Fruit fly (Drosophila melanogaster) whole organism, embryonic: ENCODE results near the gene ato.

Experiments used
- Blimp-1 ChIP-seq: fragments of 200-800 bp; sonication (Bioruptor generic); optimal IDR thresholded peaks from 3 replicates; lab custom pipeline; 2018; ENCODE audit warnings: missing biosample characterization, missing genetic modification characterization, mild to moderate bottlenecking, moderate library complexity, missing genetic modification reagents
- BtbVII ChIP-seq: fragments of 200-800 bp; sonication (Bioruptor generic); optimal IDR thresholded peaks from 3 replicates; lab custom pipeline; 2017; ENCODE audit warnings: missing biosample characterization, mild to moderate bottlenecking, missing genetic modification characterization
- CG10274 ChIP-seq: fragments of 200-800 bp; sonication (Bioruptor generic); optimal IDR thresholded peaks from 3 replicates; lab custom pipeline; 2017; ENCODE audit warnings: missing biosample characterization, mild to moderate bottlenecking, missing genetic modification characterization
- CG10321 ChIP-seq: fragments of 200-800 bp; sonication (Bioruptor generic); IDR thresholded peaks from 2 replicates; pipeline ENCODE4 v1.3.6; 2022; ENCODE audit warnings: missing biosample characterization, missing genetic modification characterization
- CG10979 ChIP-seq: fragments of 200-800 bp; sonication (Bioruptor generic); optimal IDR thresholded peaks from 2 replicates; lab custom pipeline; 2018; ENCODE audit warnings: missing biosample characterization, mild to moderate bottlenecking, missing genetic modification characterization, moderate library complexity
- CG11085 ChIP-seq: fragments of 200-800 bp; sonication (Bioruptor generic); IDR thresholded peaks from 2 replicates; pipeline ENCODE4 v1.3.6; 2022; ENCODE audit warnings: missing biosample characterization, missing genetic modification characterization
- CG12236 ChIP-seq: fragments of 200-800 bp; sonication (Bioruptor generic); optimal IDR thresholded peaks from 2 replicates; lab custom pipeline; 2016; ENCODE audit warnings: missing biosample characterization, missing genetic modification characterization
- CG14710 ChIP-seq: fragments of 200-800 bp; sonication (Bioruptor generic); optimal IDR thresholded peaks from 3 replicates; lab custom pipeline; 2019; ENCODE audit warnings: missing biosample characterization, mild to moderate bottlenecking, missing genetic modification characterization, moderate library complexity
- CG15073 ChIP-seq: fragments of 200-800 bp; sonication (Bioruptor generic); optimal IDR thresholded peaks from 2 replicates; lab custom pipeline; 2016; ENCODE audit warnings: missing biosample characterization, missing genetic modification characterization
- CG1792 ChIP-seq: fragments of 200-800 bp; sonication (Bioruptor generic); optimal IDR thresholded peaks from 2 replicates; lab custom pipeline; 2016; ENCODE audit warnings: missing biosample characterization, missing genetic modification characterization
- CG18619 ChIP-seq: fragments of 200-800 bp; sonication (Bioruptor generic); optimal IDR thresholded peaks from 3 replicates; lab custom pipeline; 2017; ENCODE audit warnings: missing biosample characterization, mild to moderate bottlenecking, missing genetic modification characterization
- CG2120 ChIP-seq: fragments of 200-800 bp; sonication (Bioruptor generic); optimal IDR thresholded peaks from 3 replicates; lab custom pipeline; 2016; ENCODE audit warnings: missing biosample characterization, missing genetic modification characterization
- CG2199 ChIP-seq: fragments of 200-800 bp; sonication (Bioruptor generic); IDR thresholded peaks from 3 replicates; pipeline ENCODE4 v1.3.6; 2022; ENCODE audit warnings: missing biosample characterization, missing genetic modification characterization
- CG31224 ChIP-seq: fragments of 200-800 bp; sonication (Bioruptor generic); IDR thresholded peaks from 2 replicates; pipeline ENCODE4 v1.3.6; 2022; ENCODE audit warnings: missing biosample characterization, missing genetic modification characterization
- CG32767 ChIP-seq: fragments of 200-800 bp; sonication (Bioruptor generic); IDR thresholded peaks from 2 replicates; pipeline ENCODE4 v1.3.6; 2022; ENCODE audit warnings: missing biosample characterization, missing genetic modification characterization
- CG3281 ChIP-seq: fragments of 200-800 bp; sonication (Bioruptor generic); optimal IDR thresholded peaks from 3 replicates; lab custom pipeline; 2017; ENCODE audit warnings: missing biosample characterization, mild to moderate bottlenecking, missing genetic modification characterization
- CG4282 ChIP-seq: fragments of 200-800 bp; sonication (Bioruptor generic); optimal IDR thresholded peaks from 2 replicates; lab custom pipeline; 2016; ENCODE audit warnings: missing biosample characterization, missing genetic modification characterization
- CG5245 ChIP-seq: fragments of 200-800 bp; sonication (Bioruptor generic); optimal IDR thresholded peaks from 3 replicates; lab custom pipeline; 2016; ENCODE audit warnings: missing biosample characterization, missing genetic modification characterization
- CG6654 ChIP-seq: fragments of 200-800 bp; sonication (Bioruptor generic); optimal IDR thresholded peaks from 2 replicates; lab custom pipeline; 2017; ENCODE audit warnings: missing biosample characterization, mild to moderate bottlenecking, missing genetic modification characterization
- CG7786 ChIP-seq: fragments of 200-800 bp; sonication (Bioruptor generic); optimal IDR thresholded peaks from 2 replicates; lab custom pipeline; 2016; ENCODE audit warnings: missing biosample characterization, missing genetic modification characterization
- CG8388 ChIP-seq: fragments of 200-800 bp; sonication (Bioruptor generic); optimal IDR thresholded peaks from 2 replicates; lab custom pipeline; 2019; ENCODE audit warnings: missing biosample characterization, mild to moderate bottlenecking, missing genetic modification characterization, moderate library complexity
- D ChIP-seq, 2 experiments: fragments of 200-800 bp in 1 of 2; fragments of >200 bp in 1 of 2; sonication (Bioruptor generic) in 1 of 2; optimal IDR thresholded peaks; 2 replicates in 1 of 2; 3 replicates in 1 of 2; lab custom pipeline; 2017; ENCODE audit warnings: mild to moderate bottlenecking in 1 of 2, missing biosample characterization in 1 of 2, missing genetic modification characterization in 1 of 2, missing genetic modification reagents in 1 of 2
- Dref ChIP-seq: fragments of 200-800 bp; sonication (Bioruptor generic); IDR thresholded peaks from 2 replicates; pipeline ENCODE4 v1.3.6; 2022; ENCODE audit warnings: missing biosample characterization, missing genetic modification characterization
- Drgx ChIP-seq: fragments of 200-800 bp; sonication (Bioruptor generic); IDR thresholded peaks from 2 replicates; pipeline ENCODE4 v1.3.6; 2022; ENCODE audit warnings: missing biosample characterization, missing genetic modification characterization
- E2f1 ChIP-seq: fragments of 200-800 bp; sonication (Bioruptor generic); IDR thresholded peaks from 2 replicates; pipeline ENCODE4 v1.3.6; 2022; ENCODE audit warnings: missing biosample characterization, missing genetic modification characterization
- ERR ChIP-seq: fragments of 200-800 bp; sonication (Bioruptor generic); optimal IDR thresholded peaks from 2 replicates; lab custom pipeline; 2016; ENCODE audit warnings: missing biosample characterization, missing genetic modification characterization
- Lim3 ChIP-seq: fragments of 200-800 bp; sonication (Bioruptor generic); IDR thresholded peaks from 2 replicates; pipeline ENCODE4 v1.3.6; 2022; ENCODE audit warnings: missing biosample characterization, missing genetic modification characterization
- Mad ChIP-seq: fragments of 200-800 bp; sonication (Bioruptor generic); optimal IDR thresholded peaks from 2 replicates; lab custom pipeline; 2016; ENCODE audit warnings: missing biosample characterization, missing genetic modification characterization
- Mes4 ChIP-seq: fragments of 200-800 bp; sonication (Bioruptor generic); optimal IDR thresholded peaks from 2 replicates; lab custom pipeline; 2016; ENCODE audit warnings: missing biosample characterization, missing genetic modification characterization
- NFAT ChIP-seq: fragments of 200-800 bp; sonication (Bioruptor generic); IDR thresholded peaks from 2 replicates; pipeline ENCODE4 v1.3.6; 2022; ENCODE audit warnings: missing biosample characterization, missing genetic modification characterization
- Nf-YA ChIP-seq: fragments of 200-800 bp; sonication (Bioruptor generic); IDR thresholded peaks from 2 replicates; pipeline ENCODE4 v1.3.6; 2022; ENCODE audit warnings: missing biosample characterization, missing genetic modification characterization
- Sin3A ChIP-seq: fragments of >200 bp; optimal IDR thresholded peaks from 2 replicates; lab custom pipeline; 2018
- Ssrp ChIP-seq: fragments of 200-800 bp; sonication (Bioruptor generic); optimal IDR thresholded peaks from 2 replicates; lab custom pipeline; 2018; ENCODE audit warnings: missing biosample characterization, mild to moderate bottlenecking, missing genetic modification characterization, moderate library complexity
- TFAM ChIP-seq: fragments of 200-800 bp; sonication (Bioruptor generic); optimal IDR thresholded peaks from 2 replicates; lab custom pipeline; 2017; ENCODE audit warnings: missing biosample characterization, missing genetic modification characterization, inconsistent platforms
- al ChIP-seq: fragments of 200-800 bp; sonication (Bioruptor generic); IDR thresholded peaks from 2 replicates; pipeline ENCODE4 v1.3.6; 2022; ENCODE audit warnings: missing biosample characterization, missing genetic modification characterization
- ara ChIP-seq: fragments of 200-800 bp; sonication (Bioruptor generic); IDR thresholded peaks from 2 replicates; pipeline ENCODE4 v1.3.6; 2022; ENCODE audit warnings: missing biosample characterization, missing genetic modification characterization
- ash1 ChIP-seq: fragments of 200-800 bp; sonication (Bioruptor generic); optimal IDR thresholded peaks from 2 replicates; lab custom pipeline; 2018; ENCODE audit warnings: missing biosample characterization, mild to moderate bottlenecking, missing genetic modification characterization
- bbx ChIP-seq: fragments of 200-800 bp; sonication (Bioruptor generic); IDR thresholded peaks from 2 replicates; pipeline ENCODE4 v1.3.6; 2022; ENCODE audit warnings: missing biosample characterization, missing genetic modification characterization; ENCODE audit not compliant: partially characterized antibody
- br ChIP-seq: fragments of >200 bp; optimal IDR thresholded peaks from 2 replicates; lab custom pipeline; 2017
- croc ChIP-seq: fragments of 200-800 bp; sonication (Bioruptor generic); conservative IDR thresholded peaks from 3 replicates; pipeline ENCODE4 v1.3.6; 2022; ENCODE audit warnings: missing biosample characterization, missing genetic modification characterization
- crol ChIP-seq: fragments of 200-800 bp; sonication (Bioruptor generic); IDR thresholded peaks from 2 replicates; pipeline ENCODE4 v1.3.6; 2022; ENCODE audit warnings: missing biosample characterization, missing genetic modification characterization
- en ChIP-seq: fragments of 200-800 bp; sonication (Bioruptor generic); optimal IDR thresholded peaks from 2 replicates; lab custom pipeline; 2016; ENCODE audit warnings: missing biosample characterization, missing genetic modification characterization
- eve ChIP-seq, 2 experiments: fragments of >200 bp; optimal IDR thresholded peaks; 2 replicates each; lab custom pipeline; 2017; ENCODE audit warnings: missing biosample characterization in 2 of 2, missing genetic modification characterization in 2 of 2
- gcm2 ChIP-seq: fragments of 200-800 bp; sonication (Bioruptor generic); optimal IDR thresholded peaks from 2 replicates; lab custom pipeline; 2016; ENCODE audit warnings: missing biosample characterization, missing genetic modification characterization
- gro ChIP-seq: fragments of 200-800 bp; sonication (Bioruptor generic); optimal IDR thresholded peaks from 2 replicates; lab custom pipeline; 2016; ENCODE audit warnings: missing biosample characterization, missing genetic modification characterization
- h ChIP-seq: fragments of >200 bp; optimal IDR thresholded peaks from 2 replicates; lab custom pipeline; 2017
- jumu ChIP-seq: fragments of 200-800 bp; sonication (Bioruptor generic); optimal IDR thresholded peaks from 3 replicates; lab custom pipeline; 2016; ENCODE audit warnings: missing biosample characterization, missing genetic modification characterization
- lola ChIP-seq, 3 experiments: fragments of >200 bp in 2 of 3; fragments of 200-800 bp in 1 of 3; sonication (Bioruptor generic) in 1 of 3; optimal IDR thresholded peaks; 2 replicates each; lab custom pipeline; 2017 to 2019; ENCODE audit warnings: missing biosample characterization in 3 of 3, missing genetic modification characterization in 3 of 3, mild to moderate bottlenecking in 1 of 3, moderate library complexity in 1 of 3
- onecut ChIP-seq: fragments of 200-800 bp; sonication (Bioruptor generic); IDR thresholded peaks from 2 replicates; pipeline ENCODE4 v1.3.6; 2022; ENCODE audit warnings: missing biosample characterization, missing genetic modification characterization
- ranshi ChIP-seq: fragments of 200-800 bp; sonication (Bioruptor generic); IDR thresholded peaks from 2 replicates; pipeline ENCODE4 v1.3.6; 2022; ENCODE audit warnings: missing biosample characterization, missing genetic modification characterization
- rib ChIP-seq: fragments of 200-800 bp; sonication (Bioruptor generic); IDR thresholded peaks from 2 replicates; pipeline ENCODE4 v1.3.6; 2022; ENCODE audit warnings: missing biosample characterization, missing genetic modification characterization
- sisA ChIP-seq: fragments of 200-800 bp; sonication (Bioruptor generic); IDR thresholded peaks from 2 replicates; pipeline ENCODE4 v1.3.6; 2022; ENCODE audit warnings: missing biosample characterization, missing genetic modification characterization
- tgo ChIP-seq: fragments of 200-800 bp; sonication (Bioruptor generic); IDR thresholded peaks from 3 replicates; pipeline ENCODE4 v1.3.6; 2022; ENCODE audit warnings: missing biosample characterization, missing genetic modification characterization
- trem ChIP-seq: fragments of 200-800 bp; optimal IDR thresholded peaks from 3 replicates; lab custom pipeline; 2019; ENCODE audit warnings: missing biosample characterization, mild to moderate bottlenecking, missing genetic modification characterization, moderate library complexity

Gene ato

DNA sequence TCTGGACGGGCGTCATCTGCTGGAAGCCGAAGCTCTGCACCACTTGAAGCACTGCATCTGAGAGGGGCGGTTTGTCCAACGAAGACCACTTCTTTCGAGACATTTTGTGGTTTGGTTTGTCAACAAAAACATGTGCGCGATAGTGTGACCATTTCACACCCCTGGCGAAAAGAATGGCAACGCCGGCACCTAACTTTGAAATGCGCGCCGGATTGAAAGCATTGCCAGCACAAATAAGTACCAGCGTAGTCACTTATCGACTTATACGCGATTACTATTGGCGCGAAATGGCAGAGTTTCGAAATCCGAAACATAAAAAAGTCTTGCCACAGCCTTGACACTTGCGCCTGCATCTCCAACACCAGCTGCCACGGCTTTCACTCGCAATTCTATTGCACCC, 8.1 kb upstream of the ato start, which contains the start of gene CG9630 (continued):
- TF ChIP-seq bbx (peak; percentile 74), h (lab: Kevin White, UChicago) (no peak), CG1792 (GFP tag; lab: Kevin White, UChicago) (no peak), CG32767 (no peak), CG4282 (GFP tag; lab: Kevin White, UChicago) (no peak), NFAT (GFP tag; lab: Robert Waterston, UW) (no peak), gcm2 (no peak), en (GFP tag; lab: Kevin White, UChicago) (no peak), sisA (no peak), CG31224 (GFP tag; lab: Robert Waterston, UW) (no peak), CG10979 (tag; lab: Kevin White, UChicago) (no peak), CG3281 (GFP tag; lab: Kevin White, UChicago) (no peak), gro (no peak), trem (tag; lab: Kevin White, UChicago) (peak; percentile 84), E2f1 (GFP tag; lab: Robert Waterston, UW) (no peak), CG7786 (GFP tag; lab: Kevin White, UChicago) (no peak), al (GFP tag; lab: Robert Waterston, UW) (no peak), ara (GFP tag; lab: Robert Waterston, UW) (0 out of 2 replicates have a peak, but pooled peaks have one; percentile 12), CG2120 (GFP tag; lab: Kevin White, UChicago) (no peak), CG8388 (GFP tag; lab: Kevin White, UChicago) (no peak), ERR (GFP tag; lab: Kevin White, UChicago) (no peak), Blimp-1 (GFP tag; lab: Kevin White, UChicago) (no peak), lola (GFP tag; optimal IDR thresholded peaks at IDR 0.05; lab: Kevin White, UChicago) (no peak), D (optimal IDR thresholded peaks at IDR 0.05; lab: Kevin White, UChicago) (no peak), D (GFP tag; optimal IDR thresholded peaks at IDR 0.05; lab: Kevin White, UChicago) (no peak), TFAM (GFP tag; lab: Kevin White, UChicago) (no peak), CG15073 (GFP tag; lab: Kevin White, UChicago) (no peak), Mes4 (GFP tag; lab: Kevin White, UChicago) (no peak), ash1 (GFP tag; lab: Kevin White, UChicago) (no peak), CG11085 (no peak), Nf-YA (GFP tag; lab: Robert Waterston, UW) (no peak), jumu (GFP tag; lab: Kevin White, UChicago) (no peak), Dref (peak; percentile 78), ranshi (GFP tag; lab: Robert Waterston, UW) (no peak), Mad (GFP tag; lab: Kevin White, UChicago) (no peak), CG18619 (GFP tag; lab: Kevin White, UChicago) (no peak), Drgx (GFP tag; lab: Robert Waterston, UW) (no peak), CG10274 (no peak), Lim3 (GFP tag; lab: Robert Waterston, UW) (no peak), CG5245 (GFP tag; lab: Kevin White, UChicago) (no peak), CG10321 (GFP tag; lab: Robert Waterston, UW) (0 out of 2 replicates have a peak, but pooled peaks have one; percentile 5), br (lab: Kevin White, UChicago) (no peak), eve (GFP tag; optimal IDR thresholded peaks at IDR 0.05; lab: Kevin White, UChicago) (no peak), crol (GFP tag; lab: Robert Waterston, UW) (no peak), CG12236 (GFP tag; lab: Kevin White, UChicago) (no peak), CG2199 (GFP tag; lab: Robert Waterston, UW) (no peak), croc (GFP tag; lab: Robert Waterston, UW) (no peak), rib (GFP tag; lab: Robert Waterston, UW) (no peak), Sin3A (peak; percentile 56), CG6654 (GFP tag; lab: Kevin White, UChicago) (no peak), tgo (GFP tag; lab: Robert Waterston, UW) (no peak), CG14710 (peak; percentile 58), Ssrp (tag; lab: Kevin White, UChicago) (no peak), onecut (no peak), BtbVII (no peak)
